Fruit fly (Drosophila melanogaster): ENCODE data around the gene Aduk.

The Aduk gene

dm6 chr3R:9365893-9366500 lies 31.5 kb upstream of the Aduk start:
- TF ChIP-seq kay (GFP tag; ENCODE audit: borderline replicate concordance) = peak; percentile 95
- no peak for TF ChIP-seq Clk (GFP tag; optimal IDR thresholded peaks at IDR 0.05)

DNA sequence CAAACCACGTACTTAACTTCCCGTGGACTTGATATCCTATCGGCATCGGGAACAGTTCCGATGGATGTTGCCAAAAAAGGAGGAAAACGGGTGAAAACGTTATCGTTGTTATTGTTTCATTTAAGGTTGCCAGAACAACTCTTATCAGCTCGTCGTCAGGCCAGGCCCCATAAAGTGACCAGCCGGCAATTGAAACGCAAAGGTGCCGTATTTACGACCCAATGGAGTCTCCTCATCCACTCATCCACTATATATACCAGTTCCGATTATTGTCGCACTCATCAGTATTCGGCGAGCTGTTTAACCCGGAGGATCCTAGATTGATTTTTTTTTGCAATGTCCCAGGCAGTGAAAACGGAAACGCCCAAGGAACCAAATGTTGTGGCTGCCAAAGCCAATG lies 30.6 kb upstream of the Aduk start, which contains the start of gene Srr:
Gene Srr, plus strand, starts transcription at position 278 of the 400 bp plus-strand sequence.
- no peak for TF ChIP-seq ovo (GFP tag; optimal IDR thresholded peaks at IDR 0.05)
- TF ChIP-seq Crg-1 (GFP tag; optimal IDR thresholded peaks at IDR 0.05) = no peak
- peak; percentile 6 for TF ChIP-seq tj (GFP tag; optimal IDR thresholded peaks at IDR 0.05)

DNA sequence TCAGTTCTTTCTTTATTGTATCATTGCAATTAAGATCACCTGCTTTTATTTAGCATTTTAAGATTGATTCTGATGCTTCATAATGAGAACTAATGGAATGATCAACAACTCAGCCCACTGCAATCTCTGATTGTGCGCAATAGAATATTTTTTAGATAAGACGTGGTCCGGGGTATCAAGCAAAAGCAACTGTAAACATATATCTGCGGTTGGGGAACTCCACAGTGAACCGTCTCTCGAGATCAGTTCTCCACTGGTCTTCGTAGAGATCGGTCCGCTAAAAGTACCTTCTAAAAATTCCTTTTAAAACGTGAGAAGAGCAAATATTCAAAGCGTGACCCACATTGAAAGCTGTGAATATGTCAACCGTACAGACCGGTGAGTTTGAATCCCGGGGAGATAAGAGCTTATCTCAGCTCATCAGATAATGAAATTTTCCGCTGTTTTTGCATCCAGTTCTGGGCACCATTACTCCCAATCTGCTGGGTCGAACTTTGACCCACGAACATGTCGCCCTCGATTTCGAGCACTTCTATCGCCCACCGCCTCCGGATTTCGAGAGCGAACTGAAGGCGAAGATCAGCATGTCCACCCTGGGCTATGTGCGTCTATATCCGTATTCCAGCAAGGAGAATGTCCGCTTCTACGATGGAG lies 28.7 kb upstream of the Aduk start, which contains the start of gene CG18473:
Gene CG18473, plus strand, starts transcription at position 240 of the 654 bp plus-strand sequence.
- TF ChIP-seq kay (GFP tag; ENCODE audit: borderline replicate concordance) (peak; percentile 9), Clk (GFP tag; optimal IDR thresholded peaks at IDR 0.05) (no peak)

DNA sequence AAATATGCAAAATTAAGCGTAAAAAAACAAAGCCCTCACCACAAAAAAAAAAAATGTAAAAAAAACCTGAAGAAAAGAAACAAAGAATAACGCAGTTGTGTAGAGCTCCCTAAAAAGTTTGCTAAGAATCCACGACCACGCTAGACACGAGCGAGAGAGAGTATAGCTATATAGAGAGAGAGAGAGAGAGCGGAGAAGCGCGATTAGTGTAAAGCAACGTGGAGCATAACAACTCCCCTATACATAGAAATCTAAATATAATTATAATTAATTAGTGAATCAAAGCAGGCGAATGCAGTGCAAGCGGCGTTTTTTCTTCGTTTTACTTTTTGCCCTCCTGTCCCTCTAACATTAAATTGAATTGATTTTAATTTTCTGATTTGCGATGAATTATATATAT lies 24.9 kb upstream of the Aduk start:
- TF ChIP-seq CG33017 (tag; optimal IDR thresholded peaks at IDR 0.05) (no peak), CG14711 (tag; optimal IDR thresholded peaks at IDR 0.05) (no peak)

dm6 chr3R:9355195-9355594 lies 20.7 kb upstream of the Aduk start, which contains the start of gene CG43675:
Gene CG43675, plus strand, starts transcription at chr3R:9355495.
- TF ChIP-seq Mnt (GFP tag; optimal IDR thresholded peaks at IDR 0.05) (no peak), CG1620 (GFP tag; optimal IDR thresholded peaks at IDR 0.05) (no peak), Clk (GFP tag; optimal IDR thresholded peaks at IDR 0.05) (no peak), toe (GFP tag; optimal IDR thresholded peaks at IDR 0.05) (no peak), kay (GFP tag; ENCODE audit: borderline replicate concordance) (no peak), pad (GFP tag; optimal IDR thresholded peaks at IDR 0.05) (no peak), ovo (GFP tag; optimal IDR thresholded peaks at IDR 0.05) (no peak), cic (GFP tag; optimal IDR thresholded peaks at IDR 0.05) (no peak), CG33017 (tag; optimal IDR thresholded peaks at IDR 0.05) (no peak), tj (GFP tag; optimal IDR thresholded peaks at IDR 0.05) (no peak), Crg-1 (GFP tag; optimal IDR thresholded peaks at IDR 0.05) (no peak), CG12768 (GFP tag; optimal IDR thresholded peaks at IDR 0.05) (no peak), cnc (optimal IDR thresholded peaks at IDR 0.05) (no peak), Hr96 (GFP tag; optimal IDR thresholded peaks at IDR 0.05) (no peak), CG11617 (GFP tag; optimal IDR thresholded peaks at IDR 0.05) (no peak), bab1 (GFP tag; optimal IDR thresholded peaks at IDR 0.05) (no peak), CG7045 (GFP tag; optimal IDR thresholded peaks at IDR 0.05) (no peak)

DNA sequence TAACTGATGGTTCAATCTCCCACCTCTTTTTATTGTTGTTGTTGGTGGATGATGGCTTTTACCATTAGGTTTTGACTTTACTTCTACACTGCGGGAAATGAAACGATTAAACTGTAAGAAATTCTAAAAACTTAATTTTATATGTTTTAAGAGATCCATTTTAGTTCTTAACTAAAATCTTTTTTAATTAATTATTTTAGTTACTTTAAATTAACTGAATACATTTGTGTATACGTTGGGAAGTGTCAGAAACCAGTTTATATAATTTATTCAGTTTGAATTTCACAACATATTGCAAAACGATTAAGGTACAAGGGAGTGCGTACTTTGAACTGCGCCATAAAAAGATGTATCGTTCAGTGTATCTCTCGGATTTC lies 18.8 kb upstream of the Aduk start:
- TF ChIP-seq toe (GFP tag; optimal IDR thresholded peaks at IDR 0.05) = no peak
- TF ChIP-seq kay (GFP tag; ENCODE audit: borderline replicate concordance) = peak; percentile 82
- no peak for TF ChIP-seq cic (GFP tag; optimal IDR thresholded peaks at IDR 0.05)
- TF ChIP-seq CG12768 (GFP tag; optimal IDR thresholded peaks at IDR 0.05) = no peak
- TF ChIP-seq bab1 (GFP tag; optimal IDR thresholded peaks at IDR 0.05) = peak; percentile 55
- TF ChIP-seq Hr96 (GFP tag; optimal IDR thresholded peaks at IDR 0.05) = no peak
- TF ChIP-seq ovo (GFP tag; optimal IDR thresholded peaks at IDR 0.05) = no peak
- no peak for TF ChIP-seq CG5204 (GFP tag; optimal IDR thresholded peaks at IDR 0.05)
- TF ChIP-seq Clk (GFP tag; optimal IDR thresholded peaks at IDR 0.05) = no peak
- no peak for TF ChIP-seq cnc (optimal IDR thresholded peaks at IDR 0.05)
- TF ChIP-seq Crg-1 (GFP tag; optimal IDR thresholded peaks at IDR 0.05) = no peak
- TF ChIP-seq CG14711 (tag; optimal IDR thresholded peaks at IDR 0.05) = peak; percentile 70
- TF ChIP-seq pad (GFP tag; optimal IDR thresholded peaks at IDR 0.05) = no peak
- peak; percentile 69 for TF ChIP-seq CG7045 (GFP tag; optimal IDR thresholded peaks at IDR 0.05)
- TF ChIP-seq CG11617 (GFP tag; optimal IDR thresholded peaks at IDR 0.05) = peak; percentile 27
- no peak for TF ChIP-seq CG1620 (GFP tag; optimal IDR thresholded peaks at IDR 0.05)
- peak; percentile 77 for TF ChIP-seq CG33017 (tag; optimal IDR thresholded peaks at IDR 0.05)
- no peak for TF ChIP-seq tj (GFP tag; optimal IDR thresholded peaks at IDR 0.05)
- TF ChIP-seq Mnt (GFP tag; optimal IDR thresholded peaks at IDR 0.05) = no peak
- TF ChIP-seq CG7101 (tag; optimal IDR thresholded peaks at IDR 0.05) = peak; percentile 28

DNA sequence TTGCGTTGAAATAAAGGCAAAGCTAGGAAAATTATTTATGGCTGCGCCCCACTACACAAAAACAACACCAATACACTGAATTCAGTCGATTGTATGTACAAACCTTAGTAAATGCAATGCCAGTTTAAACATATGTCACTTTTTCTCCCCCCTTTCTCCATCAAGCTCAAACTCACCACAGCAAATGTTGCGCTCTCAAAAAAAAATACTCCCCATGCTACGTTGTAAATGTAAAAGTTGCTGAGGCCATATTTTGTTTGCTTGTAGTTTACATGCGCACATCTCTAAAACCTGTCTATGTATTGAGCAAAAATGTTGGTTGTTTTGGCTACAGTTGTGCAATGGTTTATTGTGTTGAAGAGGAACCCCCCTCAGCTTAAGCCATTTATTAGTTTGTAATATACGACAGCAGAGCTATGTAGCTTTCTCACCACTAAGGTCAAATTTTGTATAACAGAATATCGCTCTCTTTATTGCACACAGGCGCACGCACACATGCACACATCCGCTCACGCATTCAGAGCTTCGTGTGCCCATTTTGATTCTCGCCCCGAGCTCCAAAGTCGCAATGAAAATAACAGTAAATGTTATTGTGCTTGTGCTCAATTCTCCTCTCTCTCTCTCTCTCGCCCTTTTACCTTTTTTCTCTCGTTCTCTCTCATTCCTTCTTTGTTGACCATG lies 18.2 kb upstream of the Aduk start:
- TF ChIP-seq pad (GFP tag; optimal IDR thresholded peaks at IDR 0.05) = peak; percentile 77
- TF ChIP-seq cnc (optimal IDR thresholded peaks at IDR 0.05) = no peak
- TF ChIP-seq Mnt (GFP tag; optimal IDR thresholded peaks at IDR 0.05) = no peak
- TF ChIP-seq ovo (GFP tag; optimal IDR thresholded peaks at IDR 0.05) = peak; percentile 84
- TF ChIP-seq Clk (GFP tag; optimal IDR thresholded peaks at IDR 0.05) = no peak
- peak; percentile 87 for TF ChIP-seq kay (GFP tag; ENCODE audit: borderline replicate concordance)
- no peak for TF ChIP-seq toe (GFP tag; optimal IDR thresholded peaks at IDR 0.05)
- TF ChIP-seq CG7101 (tag; optimal IDR thresholded peaks at IDR 0.05) = no peak
- TF ChIP-seq CG33017 (tag; optimal IDR thresholded peaks at IDR 0.05) = no peak
- TF ChIP-seq CG7045 (GFP tag; optimal IDR thresholded peaks at IDR 0.05) = no peak
- TF ChIP-seq tj (GFP tag; optimal IDR thresholded peaks at IDR 0.05) = peak; percentile 86
- no peak for TF ChIP-seq Crg-1 (GFP tag; optimal IDR thresholded peaks at IDR 0.05)
- TF ChIP-seq CG14711 (tag; optimal IDR thresholded peaks at IDR 0.05) = no peak
- TF ChIP-seq Hr96 (GFP tag; optimal IDR thresholded peaks at IDR 0.05) = no peak
- peak; percentile 82 for TF ChIP-seq CG12768 (GFP tag; optimal IDR thresholded peaks at IDR 0.05)
- TF ChIP-seq bab1 (GFP tag; optimal IDR thresholded peaks at IDR 0.05) = no peak
- no peak for TF ChIP-seq CG1620 (GFP tag; optimal IDR thresholded peaks at IDR 0.05)
- no peak for TF ChIP-seq CG5204 (GFP tag; optimal IDR thresholded peaks at IDR 0.05)
- peak; percentile 60 for TF ChIP-seq cic (GFP tag; optimal IDR thresholded peaks at IDR 0.05)
- TF ChIP-seq CG11617 (GFP tag; optimal IDR thresholded peaks at IDR 0.05) = no peak
